Fruit fly (Drosophila melanogaster): ENCODE data around the gene CG33170.
A peak's percentile ranks its signal among the peaks of the same experiment; 100 is the strongest.

Gene CG33170

dm6 chr3L:22822544-22823175 is 41.7 kb upstream of the CG33170 start (continued):
- TF ChIP-seq dan (GFP tag; IDR thresholded peaks at IDR 0.05) (no peak), gem (tag; optimal IDR thresholded peaks at IDR 0.05) (no peak), CG16815 (GFP tag; optimal IDR thresholded peaks at IDR 0.05) (no peak), bsh (GFP tag; optimal IDR thresholded peaks at IDR 0.05) (peak in 1 of 2 experiments; percentile 91), Dip2 (GFP tag; IDR thresholded peaks at IDR 0.05) (no peak), NC2β (GFP tag; optimal IDR thresholded peaks at IDR 0.05) (no peak), ind (GFP tag; optimal IDR thresholded peaks at IDR 0.05) (no peak), jigr1 (GFP tag; IDR thresholded peaks at IDR 0.05) (no peak), HHEX (GFP tag; optimal IDR thresholded peaks at IDR 0.05) (no peak), CG17612 (GFP tag; IDR thresholded peaks at IDR 0.05) (no peak), CG9727 (GFP tag; optimal IDR thresholded peaks at IDR 0.05) (no peak), CG10147 (GFP tag; optimal IDR thresholded peaks at IDR 0.05) (no peak), nau (GFP tag; optimal IDR thresholded peaks at IDR 0.05) (no peak), corto (GFP tag; optimal IDR thresholded peaks at IDR 0.05) (peak; percentile 89), CG2875 (GFP tag; optimal IDR thresholded peaks at IDR 0.05) (no peak), sc (optimal IDR thresholded peaks at IDR 0.05) (no peak), sc (GFP tag; optimal IDR thresholded peaks at IDR 0.05) (no peak), Hr51 (GFP tag; optimal IDR thresholded peaks at IDR 0.05) (no peak), zfh2 (GFP tag; optimal IDR thresholded peaks at IDR 0.05) (no peak), CG13287 (GFP tag; IDR thresholded peaks at IDR 0.05; ENCODE audit: partially characterized antibody) (peak; percentile 40; the same call in 1 of the 2 replicates), ftz-f1 (GFP tag; optimal IDR thresholded peaks at IDR 0.05) (no peak), CG10274 (GFP tag; optimal IDR thresholded peaks at IDR 0.05) (no peak), CG9215 (GFP tag; IDR thresholded peaks at IDR 0.05) (no peak), Side (GFP tag; optimal IDR thresholded peaks at IDR 0.05) (no peak), CG8478 (optimal IDR thresholded peaks at IDR 0.05) (no peak), ab (GFP tag; optimal IDR thresholded peaks at IDR 0.05) (no peak), CG18764 (GFP tag; optimal IDR thresholded peaks at IDR 0.05) (no peak), gce (GFP tag; IDR thresholded peaks at IDR 0.05) (no peak), bowl (GFP tag; IDR thresholded peaks at IDR 0.05) (no peak), Abd-B (GFP tag; optimal IDR thresholded peaks at IDR 0.05) (no peak), CG4707 (GFP tag; optimal IDR thresholded peaks at IDR 0.05) (no peak), lbe (GFP tag; optimal IDR thresholded peaks at IDR 0.05) (peak; percentile 95), CG6254 (GFP tag; optimal IDR thresholded peaks at IDR 0.05) (no peak), h (optimal IDR thresholded peaks at IDR 0.05) (no peak), onecut (GFP tag; IDR thresholded peaks at IDR 0.05) (peak; percentile 5; the same call in 1 of the 2 replicates), Pdp1 (GFP tag; optimal IDR thresholded peaks at IDR 0.05) (peak in 1 of 2 experiments; percentile 52), gfzf (GFP tag; optimal IDR thresholded peaks at IDR 0.05) (no peak), Ptx1 (GFP tag; IDR thresholded peaks at IDR 0.05) (no peak), CG6654 (GFP tag; optimal IDR thresholded peaks at IDR 0.05) (no peak), sug (tag; optimal IDR thresholded peaks at IDR 0.05) (peak; percentile 15), kay (GFP tag; optimal IDR thresholded peaks at IDR 0.05) (peak; percentile 57), bcd (GFP tag; optimal IDR thresholded peaks at IDR 0.05) (no peak), CrebB (tag; optimal IDR thresholded peaks at IDR 0.05) (no peak), amos (GFP tag; IDR thresholded peaks at IDR 0.05; ENCODE audit: partially characterized antibody) (no peak), klu (GFP tag; IDR thresholded peaks at IDR 0.05) (no peak), NFAT (GFP tag; IDR thresholded peaks at IDR 0.05) (no peak), Max (GFP tag; optimal IDR thresholded peaks at IDR 0.05) (no peak), CG6854 (GFP tag; optimal IDR thresholded peaks at IDR 0.05) (no peak), CG10267 (tag; optimal IDR thresholded peaks at IDR 0.05) (no peak), Xbp1 (GFP tag; optimal IDR thresholded peaks at IDR 0.05) (no peak), CG4424 (GFP tag; optimal IDR thresholded peaks at IDR 0.05) (no peak)

Data from whole organism, embryonic.